Worm (Caenorhabditis elegans): ENCODE data around the gene T21D9.2.

- TF ChIP-seq pha-4 (GFP tag; IDR thresholded peaks at IDR 0.05) (no peak), pha-4 (tag; optimal IDR thresholded peaks at IDR 0.05) (no peak), ceh-44 (GFP tag; IDR thresholded peaks at IDR 0.05) (no peak), pqm-1 (tag; optimal IDR thresholded peaks at IDR 0.05) (no peak), nhr-111 (GFP tag; optimal IDR thresholded peaks at IDR 0.05) (no peak), lir-3 (tag; optimal IDR thresholded peaks at IDR 0.05) (no peak), dpl-1 (GFP tag; optimal IDR thresholded peaks at IDR 0.05) (no peak), dmd-8 (GFP tag; IDR thresholded peaks at IDR 0.05) (no peak), fos-1 (tag; optimal IDR thresholded peaks at IDR 0.05) (no peak)
Measured at ce11 chrX:2118162-2118561, 21.5 kb upstream of the T21D9.2 start, which contains the start of gene swip-10.

All from whole organism, L4 larva.